Worm (Caenorhabditis elegans): Measurements from ENCODE around the gene D1054.10.

ce11 chrV:10743649-10744048, 49.0 kb downstream of the D1054.10 start, which contains the start of gene srj-22:
- TF ChIP-seq snpc-4 (tag; optimal IDR thresholded peaks at IDR 0.05) = no peak
- TF ChIP-seq lsy-2 (tag; optimal IDR thresholded peaks at IDR 0.05) = no peak
- TF ChIP-seq ces-1 (GFP tag; optimal IDR thresholded peaks at IDR 0.05) = no peak
- TF ChIP-seq unc-62 (GFP tag; optimal IDR thresholded peaks at IDR 0.05) = no peak
- no peak for TF ChIP-seq cnd-1 (tag; optimal IDR thresholded peaks at IDR 0.05)
- TF ChIP-seq lin-13 (tag; optimal IDR thresholded peaks at IDR 0.05) = no peak
